In the genomic region with DNA sequence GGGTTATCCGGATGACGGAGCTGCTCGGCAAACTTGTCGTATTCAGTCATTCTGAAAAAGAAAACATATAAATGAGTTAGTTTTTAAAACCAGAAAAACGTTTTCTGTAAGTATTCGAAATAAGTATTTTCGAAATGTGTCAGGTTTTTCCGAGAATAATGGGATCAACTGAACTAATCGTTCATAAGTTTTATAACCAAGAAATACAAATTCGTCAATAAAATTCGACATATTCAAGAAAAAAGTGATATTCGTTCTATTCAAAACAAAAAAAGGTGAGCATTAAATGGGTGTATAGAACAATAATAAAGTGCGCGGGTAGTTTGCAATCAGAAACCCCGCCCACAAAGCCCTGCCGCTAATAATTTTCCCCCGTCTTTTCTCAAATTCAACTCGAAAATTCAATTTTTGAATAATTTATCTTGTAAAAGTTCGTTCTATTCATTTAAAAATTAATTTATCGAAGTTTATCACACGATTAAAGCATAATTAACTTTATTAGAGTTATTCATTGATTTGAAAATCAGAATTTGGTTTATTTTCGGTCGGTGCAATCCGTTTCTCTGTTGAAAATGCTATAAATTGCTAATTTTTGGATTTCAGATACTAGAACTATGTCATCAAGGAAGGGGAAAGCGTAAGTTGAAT, we compare ENCODE assay signal across 1 worm cellular context.
TF ChIP-seq lines count a peak whose summit lies in the region.

A gene (minus strand): TSS at position 51 of the 648 bp plus-strand sequence.
A gene (plus strand): TSS at position 598 of the 648 bp plus-strand sequence.

TF ChIP-seq in whole organism, L4 larva, 104 proteins besides CTCF, POLR2A, EP300 and RAD21 (continued from another document):
- TF ChIP-seq lsy-2 (tag; optimal IDR thresholded peaks at IDR 0.05; lab: Kevin White, UChicago), result peak in 1 of 2 experiments; percentile 55
